Worm (Caenorhabditis elegans): ENCODE results near the gene F14H3.12.

Gene F14H3.12

DNA sequence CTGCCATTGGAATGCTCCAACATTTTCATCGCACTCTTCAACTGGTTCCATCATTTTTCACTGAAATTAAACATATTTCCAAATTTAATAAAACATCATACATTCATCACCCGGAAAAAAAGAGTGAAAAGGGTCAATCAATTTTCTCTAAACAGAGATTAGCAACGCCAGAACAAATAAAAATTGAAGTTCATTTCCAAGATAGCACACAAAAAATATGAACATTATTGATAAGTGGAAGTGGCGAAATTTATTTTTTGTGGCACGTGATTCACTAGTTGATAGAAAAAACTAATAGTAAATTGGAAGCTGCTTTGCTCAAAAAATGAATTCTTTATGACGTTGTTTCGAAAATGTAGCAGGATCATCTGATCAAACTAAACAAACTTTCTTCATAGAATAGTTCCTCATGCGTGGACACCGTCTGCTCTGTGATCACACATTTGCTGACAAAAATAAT is at the start of gene F14H3.12, which contains the start of gene srj-29:
TSS of gene F14H3.12 (minus strand) at position 74 of the 460 bp plus-strand sequence.
TSS of gene srj-29 (plus strand) at position 410 of the 460 bp plus-strand sequence.
- TF ChIP-seq cebp-1 (GFP tag; IDR thresholded peaks at IDR 0.05) (peak; percentile 32; the same call in 1 of the 2 replicates), cebp-1 (tag; optimal IDR thresholded peaks at IDR 0.05) (no peak), pha-4 (tag; optimal IDR thresholded peaks at IDR 0.05) (no peak), nhr-80 (tag; optimal IDR thresholded peaks at IDR 0.05) (peak; percentile 76), hsf-1 (GFP tag; IDR thresholded peaks at IDR 0.05) (no peak), B0035.1 (tag; optimal IDR thresholded peaks at IDR 0.05) (no peak), somi-1 (GFP tag; optimal IDR thresholded peaks at IDR 0.05) (no peak), egrh-3 (GFP tag; IDR thresholded peaks at IDR 0.05) (no peak), rcor-1 (GFP tag; IDR thresholded peaks at IDR 0.05) (no peak), snpc-1.3 (tag; optimal IDR thresholded peaks at IDR 0.05; ENCODE audit: insufficient read depth) (no peak)

DNA sequence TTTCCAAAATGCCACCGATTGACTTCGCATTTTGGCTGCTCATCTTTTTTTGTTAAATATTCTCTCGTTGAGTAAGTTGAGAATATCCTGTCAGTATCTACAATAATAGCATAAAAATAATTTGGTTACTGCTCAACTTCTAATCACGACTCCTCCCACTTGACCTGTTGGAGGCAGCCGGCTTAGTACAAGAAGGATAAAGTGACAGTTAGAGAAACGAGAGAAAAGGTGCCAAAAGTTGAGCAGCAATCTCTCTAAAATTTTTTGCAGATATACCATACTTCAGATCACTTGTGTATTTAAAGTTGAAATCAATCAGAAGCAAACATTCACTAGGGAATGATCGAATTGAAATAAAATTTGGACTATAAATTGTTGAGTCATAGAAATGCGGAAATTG is 49.6 kb upstream of the F14H3.12 start, which contains the start of gene nhr-111:
TSS of gene nhr-111 (minus strand) at position 101 of the 400 bp plus-strand sequence.
- TF ChIP-seq attf-3 (GFP tag; conservative IDR thresholded peaks at IDR 0.05) (no peak), pha-4 (tag; optimal IDR thresholded peaks at IDR 0.05) (no peak), ztf-6 (GFP tag; IDR thresholded peaks at IDR 0.05) (no peak), ceh-27 (GFP tag; optimal IDR thresholded peaks at IDR 0.05) (no peak), ccch-3 (GFP tag; optimal IDR thresholded peaks at IDR 0.05) (no peak), lin-54 (GFP tag; optimal IDR thresholded peaks at IDR 0.05) (no peak), sea-2 (GFP tag; IDR thresholded peaks at IDR 0.05) (no peak), rpc-1 (optimal IDR thresholded peaks at IDR 0.05) (no peak), rpc-1 (tag; optimal IDR thresholded peaks at IDR 0.05) (no peak), ztf-28 (GFP tag; IDR thresholded peaks at IDR 0.05) (no peak), ama-1 (optimal IDR thresholded peaks at IDR 0.05) (no peak), ama-1 (GFP tag; optimal IDR thresholded peaks at IDR 0.05) (no peak), F33H1.4 (GFP tag; IDR thresholded peaks at IDR 0.05) (no peak)

DNA sequence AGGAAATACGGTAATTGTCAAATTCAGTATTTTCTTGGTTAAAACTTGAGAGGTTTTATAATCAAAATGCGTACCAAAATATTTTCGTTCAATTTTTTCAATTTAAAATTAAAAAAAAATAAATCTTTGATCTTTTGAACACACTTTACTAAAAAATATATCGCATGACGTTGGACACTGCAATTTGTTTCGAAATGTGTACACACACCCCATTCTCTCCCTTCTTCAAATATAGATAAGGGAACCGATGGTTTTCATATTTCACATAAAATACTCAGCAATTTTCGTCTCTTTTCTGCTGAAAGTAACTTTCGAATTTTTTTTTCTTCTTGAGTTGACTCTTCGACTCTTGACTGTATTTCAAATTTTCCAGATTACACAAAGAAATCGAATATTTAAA is 46.3 kb upstream of the F14H3.12 start:
- TF ChIP-seq cebp-1 (GFP tag; IDR thresholded peaks at IDR 0.05) (no peak), cebp-1 (tag; optimal IDR thresholded peaks at IDR 0.05) (peak; percentile 5), madf-3 (GFP tag; IDR thresholded peaks at IDR 0.05) (no peak), lsy-27 (tag; optimal IDR thresholded peaks at IDR 0.05; ENCODE audit: borderline replicate concordance, insufficient read depth) (no peak), dpff-1 (tag; optimal IDR thresholded peaks at IDR 0.05) (no peak), B0261.1 (tag; optimal IDR thresholded peaks at IDR 0.05) (no peak)

DNA sequence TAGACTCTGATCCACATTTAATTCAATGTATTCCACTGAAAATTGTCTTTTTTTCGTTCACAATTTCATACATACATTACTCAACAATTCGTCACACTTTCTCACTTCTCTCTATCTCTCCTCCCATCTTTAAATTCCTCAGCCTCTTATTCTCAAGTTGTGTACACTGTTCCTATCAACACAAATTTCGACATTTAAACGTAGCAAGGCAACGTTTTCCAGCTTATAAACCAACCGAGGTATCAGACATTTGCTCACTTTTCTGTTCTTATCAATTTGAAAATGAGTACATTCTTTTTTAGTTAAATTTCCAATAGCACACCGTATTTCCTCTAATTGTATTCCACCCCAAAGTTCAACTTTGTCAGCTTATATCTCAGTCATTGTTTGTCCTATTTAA is 45.8 kb upstream of the F14H3.12 start, which contains the start of gene skr-3:
TSS of gene skr-3 (plus strand) at position 163 of the 400 bp plus-strand sequence.
- TF ChIP-seq Y95B8A.8 (GFP tag; IDR thresholded peaks at IDR 0.05) (no peak), nhr-80 (tag; optimal IDR thresholded peaks at IDR 0.05) (peak; percentile 23)

- TF ChIP-seq madf-3 (GFP tag; IDR thresholded peaks at IDR 0.05): no peak
- TF ChIP-seq cebp-1 (GFP tag; IDR thresholded peaks at IDR 0.05): no peak
- TF ChIP-seq cebp-1 (tag; optimal IDR thresholded peaks at IDR 0.05): peak; percentile 86
Measured at ce11 chrV:16120499-16120898, 45.4 kb upstream of the F14H3.12 start.

ce11 chrV:16118601-16119000 is 43.5 kb upstream of the F14H3.12 start, which contains the start of gene str-103:
str-103 (minus strand) TSS chrV:16118701.
- TF ChIP-seq snpc-3.4 (tag; optimal IDR thresholded peaks at IDR 0.05) (no peak), ets-4 (GFP tag; optimal IDR thresholded peaks at IDR 0.05) (no peak), hmg-20 (GFP tag; IDR thresholded peaks at IDR 0.05) (no peak), mes-4 (tag; optimal IDR thresholded peaks at IDR 0.05) (no peak), ceh-27 (GFP tag; optimal IDR thresholded peaks at IDR 0.05) (no peak), sptf-2 (GFP tag; optimal IDR thresholded peaks at IDR 0.05) (no peak), unc-130 (GFP tag; optimal IDR thresholded peaks at IDR 0.05) (no peak), Y53F4B.3 (GFP tag; IDR thresholded peaks at IDR 0.05) (no peak), T26A5.8 (tag; optimal IDR thresholded peaks at IDR 0.05) (no peak), him-1 (tag; optimal IDR thresholded peaks at IDR 0.05) (no peak)
